Fruit fly (Drosophila melanogaster) whole organism, embryonic: ENCODE data around the gene Ice2.

ENCODE experiments used
- ATbp ChIP-seq: fragments of 200-800 bp; sonication (Bioruptor generic); optimal IDR thresholded peaks from 2 replicates; lab custom pipeline; 2017; ENCODE audit warnings: missing biosample characterization, mild to moderate bottlenecking, missing genetic modification characterization, missing genetic modification reagents
- Aef1 ChIP-seq: fragments of 200-800 bp; sonication (Bioruptor generic); IDR thresholded peaks from 3 replicates; pipeline ENCODE4 v1.3.6; 2022; ENCODE audit warnings: missing biosample characterization, missing genetic modification characterization
- BtbVII ChIP-seq: fragments of 200-800 bp; sonication (Bioruptor generic); optimal IDR thresholded peaks from 3 replicates; lab custom pipeline; 2017; ENCODE audit warnings: missing biosample characterization, mild to moderate bottlenecking, missing genetic modification characterization
- CG12236 ChIP-seq: fragments of 200-800 bp; sonication (Bioruptor generic); optimal IDR thresholded peaks from 2 replicates; lab custom pipeline; 2016; ENCODE audit warnings: missing biosample characterization, missing genetic modification characterization
- CG14014 ChIP-seq: fragments of 200-800 bp; sonication (Bioruptor generic); IDR thresholded peaks from 2 replicates; pipeline ENCODE4 v1.3.6; 2022; ENCODE audit warnings: missing biosample characterization, missing genetic modification characterization
- CG14710 ChIP-seq: fragments of 200-800 bp; sonication (Bioruptor generic); optimal IDR thresholded peaks from 3 replicates; lab custom pipeline; 2019; ENCODE audit warnings: missing biosample characterization, mild to moderate bottlenecking, missing genetic modification characterization, moderate library complexity
- CG1647 ChIP-seq: fragments of 200-800 bp; sonication (Bioruptor generic); optimal IDR thresholded peaks from 3 replicates; lab custom pipeline; 2016; ENCODE audit warnings: missing biosample characterization, missing genetic modification characterization
- CG16813 ChIP-seq: fragments of 200-800 bp; sonication (Bioruptor generic); IDR thresholded peaks from 3 replicates; pipeline ENCODE4 v1.3.6; 2022; ENCODE audit warnings: missing biosample characterization, missing genetic modification characterization; ENCODE audit not compliant: partially characterized antibody
- CG17802 ChIP-seq: fragments of 200-800 bp; sonication (Bioruptor generic); optimal IDR thresholded peaks from 2 replicates; lab custom pipeline; 2018; ENCODE audit warnings: missing biosample characterization, mild to moderate bottlenecking, missing genetic modification characterization, moderate library complexity
- CG17829 ChIP-seq: fragments of 200-800 bp; optimal IDR thresholded peaks from 2 replicates; lab custom pipeline; 2019; ENCODE audit warnings: missing biosample characterization, mild to moderate bottlenecking, missing genetic modification characterization, moderate library complexity
- CG1792 ChIP-seq: fragments of 200-800 bp; sonication (Bioruptor generic); optimal IDR thresholded peaks from 2 replicates; lab custom pipeline; 2016; ENCODE audit warnings: missing biosample characterization, missing genetic modification characterization
- CG18599 ChIP-seq: fragments of 200-800 bp; sonication (Bioruptor generic); optimal IDR thresholded peaks from 3 replicates; lab custom pipeline; 2017; ENCODE audit warnings: missing biosample characterization, missing genetic modification characterization, mild to moderate bottlenecking, moderate library complexity, missing genetic modification reagents
- CG30431 ChIP-seq: fragments of 200-800 bp; sonication (Bioruptor generic); optimal IDR thresholded peaks from 2 replicates; lab custom pipeline; 2017; ENCODE audit warnings: missing biosample characterization, missing genetic modification characterization
- CG32767 ChIP-seq: fragments of 200-800 bp; sonication (Bioruptor generic); IDR thresholded peaks from 2 replicates; pipeline ENCODE4 v1.3.6; 2022; ENCODE audit warnings: missing biosample characterization, missing genetic modification characterization
- CG7786 ChIP-seq: fragments of 200-800 bp; sonication (Bioruptor generic); optimal IDR thresholded peaks from 2 replicates; lab custom pipeline; 2016; ENCODE audit warnings: missing biosample characterization, missing genetic modification characterization
- CG7928 ChIP-seq: fragments of 200-800 bp; sonication (Bioruptor generic); optimal IDR thresholded peaks from 2 replicates; lab custom pipeline; 2017; ENCODE audit warnings: missing biosample characterization, mild to moderate bottlenecking, missing genetic modification characterization
- CG7987 ChIP-seq: fragments of 200-800 bp; sonication (Bioruptor generic); optimal IDR thresholded peaks from 2 replicates; lab custom pipeline; 2018; ENCODE audit warnings: missing biosample characterization, mild to moderate bottlenecking, missing genetic modification characterization, moderate library complexity
- CkIIα-i1 ChIP-seq: fragments of 200-800 bp; sonication (Bioruptor generic); IDR thresholded peaks from 2 replicates; pipeline ENCODE4 v1.3.6; 2022; ENCODE audit warnings: missing biosample characterization, missing genetic modification characterization
- CrebB ChIP-seq: fragments of 200-800 bp; sonication (Bioruptor generic); optimal IDR thresholded peaks from 3 replicates; lab custom pipeline; 2018; ENCODE audit warnings: missing biosample characterization, mild to moderate bottlenecking, missing genetic modification characterization
- Dek ChIP-seq: fragments of 200-800 bp; sonication (Bioruptor generic); optimal IDR thresholded peaks from 3 replicates; lab custom pipeline; 2019; ENCODE audit warnings: missing biosample characterization, mild to moderate bottlenecking, missing genetic modification characterization, moderate library complexity
- Dfd ChIP-seq, 2 experiments: fragments of >200 bp; optimal IDR thresholded peaks; 2 replicates each; lab custom pipeline; 2017; ENCODE audit warnings: missing biosample characterization in 2 of 2, missing genetic modification characterization in 2 of 2
- Doc2 ChIP-seq: fragments of 200-800 bp; sonication (Bioruptor generic); IDR thresholded peaks from 2 replicates; pipeline ENCODE4 v1.3.6; 2022; ENCODE audit warnings: missing biosample characterization, missing genetic modification characterization
- E2f1 ChIP-seq: fragments of 200-800 bp; sonication (Bioruptor generic); IDR thresholded peaks from 2 replicates; pipeline ENCODE4 v1.3.6; 2022; ENCODE audit warnings: missing biosample characterization, missing genetic modification characterization
- Elba2 ChIP-seq: fragments of 200-800 bp; sonication (Bioruptor generic); optimal IDR thresholded peaks from 3 replicates; lab custom pipeline; 2016; ENCODE audit warnings: missing biosample characterization, missing genetic modification characterization
- Fer1 ChIP-seq: fragments of 200-800 bp; sonication (Bioruptor generic); optimal IDR thresholded peaks from 2 replicates; lab custom pipeline; 2017; ENCODE audit warnings: missing biosample characterization, mild to moderate bottlenecking, missing genetic modification characterization
- Gug ChIP-seq: fragments of 200-800 bp; sonication (Bioruptor generic); IDR thresholded peaks from 4 replicates; pipeline ENCODE4 v1.3.6; 2022; ENCODE audit warnings: missing biosample characterization, missing genetic modification characterization
- HLH54F ChIP-seq: fragments of 200-800 bp; sonication (Bioruptor generic); optimal IDR thresholded peaks from 3 replicates; lab custom pipeline; 2016; ENCODE audit warnings: missing biosample characterization, missing genetic modification characterization
- HmgZ ChIP-seq: fragments of 200-800 bp; sonication (Bioruptor generic); optimal IDR thresholded peaks from 2 replicates; lab custom pipeline; 2018; ENCODE audit warnings: missing biosample characterization, mild to moderate bottlenecking, missing genetic modification characterization
- Hr51 ChIP-seq, 2 experiments: fragments of 200-800 bp; sonication (Bioruptor generic); optimal IDR thresholded peaks; 2 replicates in 1 of 2; 3 replicates in 1 of 2; lab custom pipeline; 2016 to 2018; ENCODE audit warnings: missing biosample characterization in 2 of 2, missing genetic modification characterization in 2 of 2, mild to moderate bottlenecking in 1 of 2, moderate library complexity in 1 of 2
- MTF-1 ChIP-seq: fragments of 200-800 bp; sonication (Bioruptor generic); optimal IDR thresholded peaks from 2 replicates; lab custom pipeline; 2018; ENCODE audit warnings: missing biosample characterization, mild to moderate bottlenecking, missing genetic modification characterization, borderline replicate concordance
- Optix ChIP-seq: fragments of 200-800 bp; sonication (Bioruptor generic); IDR thresholded peaks from 3 replicates; pipeline ENCODE4 v1.3.6; 2022; ENCODE audit warnings: missing biosample characterization, missing genetic modification characterization
- Scr ChIP-seq: fragments of 200-800 bp; sonication (Bioruptor generic); IDR thresholded peaks from 2 replicates; pipeline ENCODE4 v1.3.6; 2022; ENCODE audit warnings: missing biosample characterization, missing genetic modification characterization; ENCODE audit not compliant: partially characterized antibody
- bbx ChIP-seq: fragments of 200-800 bp; sonication (Bioruptor generic); IDR thresholded peaks from 2 replicates; pipeline ENCODE4 v1.3.6; 2022; ENCODE audit warnings: missing biosample characterization, missing genetic modification characterization; ENCODE audit not compliant: partially characterized antibody
- croc ChIP-seq: fragments of 200-800 bp; sonication (Bioruptor generic); conservative IDR thresholded peaks from 3 replicates; pipeline ENCODE4 v1.3.6; 2022; ENCODE audit warnings: missing biosample characterization, missing genetic modification characterization
- dimm ChIP-seq: fragments of 200-800 bp; sonication (Bioruptor generic); IDR thresholded peaks from 2 replicates; pipeline ENCODE4 v1.3.6; 2022; ENCODE audit warnings: missing biosample characterization, missing genetic modification characterization
- disco-r ChIP-seq: fragments of 200-800 bp; sonication (Bioruptor generic); optimal IDR thresholded peaks from 2 replicates; lab custom pipeline; 2016; ENCODE audit warnings: missing biosample characterization, missing genetic modification characterization
- esg ChIP-seq: fragments of 200-800 bp; sonication (Bioruptor generic); conservative IDR thresholded peaks from 2 replicates; pipeline ENCODE4 v1.3.6; 2022; ENCODE audit warnings: missing biosample characterization, missing genetic modification characterization
- exex ChIP-seq: fragments of 200-800 bp; sonication (Bioruptor generic); optimal IDR thresholded peaks from 4 replicates; lab custom pipeline; 2018; ENCODE audit warnings: missing biosample characterization, mild to moderate bottlenecking, missing genetic modification characterization, moderate library complexity
- fd64A ChIP-seq: fragments of 200-800 bp; sonication (Bioruptor generic); optimal IDR thresholded peaks from 3 replicates; lab custom pipeline; 2018; ENCODE audit warnings: missing biosample characterization, mild to moderate bottlenecking, missing genetic modification characterization
- fd96Cb ChIP-seq: fragments of 200-800 bp; sonication (Bioruptor generic); optimal IDR thresholded peaks from 2 replicates; lab custom pipeline; 2018; ENCODE audit warnings: missing biosample characterization, mild to moderate bottlenecking, missing genetic modification characterization, moderate library complexity
- fru ChIP-seq: fragments of >200 bp; optimal IDR thresholded peaks from 2 replicates; lab custom pipeline; 2017
- gsb-n ChIP-seq: fragments of 200-800 bp; sonication (Bioruptor generic); optimal IDR thresholded peaks from 3 replicates; lab custom pipeline; 2018; ENCODE audit warnings: missing biosample characterization, mild to moderate bottlenecking, missing genetic modification characterization
- jigr1 ChIP-seq: fragments of 200-800 bp; sonication (Bioruptor generic); IDR thresholded peaks from 3 replicates; pipeline ENCODE4 v1.3.6; 2022; ENCODE audit warnings: missing biosample characterization, missing genetic modification characterization
- pan ChIP-seq, 4 experiments: fragments of >200 bp in 3 of 4; fragments of 200-800 bp in 1 of 4; sonication (Bioruptor generic) in 1 of 4; optimal IDR thresholded peaks in 3 of 4; IDR thresholded peaks in 1 of 4; 2 replicates each; pipeline versions ENCODE4 v1.3.6 to Lab custom; 2017 to 2022; ENCODE audit warnings: missing biosample characterization in 2 of 4, missing genetic modification characterization in 2 of 4, mixed read lengths in 1 of 4
- salm ChIP-seq: fragments of 200-800 bp; sonication (Bioruptor generic); optimal IDR thresholded peaks from 2 replicates; lab custom pipeline; 2018; ENCODE audit warnings: missing biosample characterization, mild to moderate bottlenecking, missing genetic modification characterization
- shn ChIP-seq: fragments of 200-800 bp; sonication (Bioruptor generic); optimal IDR thresholded peaks from 3 replicates; lab custom pipeline; 2016; ENCODE audit warnings: missing biosample characterization, missing genetic modification characterization
- sim ChIP-seq: fragments of 200-800 bp; sonication (Bioruptor generic); IDR thresholded peaks from 2 replicates; pipeline ENCODE4 v1.3.6; 2022; ENCODE audit warnings: missing biosample characterization, missing genetic modification characterization
- zfh2 ChIP-seq: fragments of 200-800 bp; sonication (Bioruptor generic); optimal IDR thresholded peaks from 2 replicates; lab custom pipeline; 2016; ENCODE audit warnings: missing biosample characterization, missing genetic modification characterization

Ice2 gene

DNA sequence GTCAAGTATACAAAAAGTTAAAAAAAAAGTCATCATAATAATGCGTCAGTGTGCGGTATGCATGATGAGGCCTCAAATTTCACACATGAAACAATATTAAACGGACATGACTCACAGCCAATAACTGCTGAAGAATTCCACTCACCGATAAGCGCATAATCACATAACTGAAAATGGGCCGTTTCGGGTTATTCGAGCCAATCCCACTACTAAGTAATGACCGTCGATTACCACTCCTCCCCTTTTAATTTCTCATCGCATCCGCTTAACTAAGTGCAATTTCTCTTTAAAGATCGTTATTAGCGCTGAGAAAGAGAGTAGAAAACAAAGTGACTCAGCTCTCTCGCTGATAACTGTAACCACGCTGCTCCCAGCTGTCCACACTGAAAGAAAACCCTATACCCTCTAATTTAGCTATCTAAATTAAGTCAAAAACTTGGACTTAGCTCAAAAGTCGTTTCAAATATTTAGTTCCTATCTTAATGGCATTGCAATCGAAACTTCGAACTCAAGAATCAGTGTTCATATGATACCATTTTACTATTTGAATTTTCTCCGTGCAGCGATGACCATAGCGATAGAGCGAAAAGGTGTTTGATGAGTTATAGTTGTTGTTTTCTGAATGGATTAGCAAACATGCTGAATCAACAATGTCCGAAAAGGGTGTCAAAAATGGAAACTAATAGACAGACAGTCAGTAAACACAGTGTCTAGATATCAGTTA, 17.1 kb upstream of the Ice2 start (continued):
- no peak for TF ChIP-seq pan (optimal IDR thresholded peaks at IDR 0.05; lab: Kevin White, UChicago)
- TF ChIP-seq pan (GFP tag; optimal IDR thresholded peaks at IDR 0.05 in 1 of 2, IDR thresholded peaks at IDR 0.05 in 1 of 2): peak in 1 of 2 experiments; percentile 91
- TF ChIP-seq fru: no peak
- TF ChIP-seq CG16813 (GFP tag; lab: Robert Waterston, UW): no peak
- peak; percentile 92 for TF ChIP-seq CG18599 (GFP tag; lab: Kevin White, UChicago)
- TF ChIP-seq sim (GFP tag; lab: Robert Waterston, UW): peak; percentile 65; the same call in 1 of the 2 replicates
- no peak for TF ChIP-seq Dfd (GFP tag; optimal IDR thresholded peaks at IDR 0.05; lab: Kevin White, UChicago)
- TF ChIP-seq Gug (GFP tag; lab: Robert Waterston, UW): peak; percentile 72; the same call in 3 of the 4 replicates
- TF ChIP-seq CG32767 (GFP tag; lab: Robert Waterston, UW): peak; percentile 71; the same call in 1 of the 2 replicates
- TF ChIP-seq CG12236 (GFP tag; lab: Kevin White, UChicago): peak; percentile 88
- TF ChIP-seq Fer1 (GFP tag; lab: Kevin White, UChicago): peak; percentile 91
- TF ChIP-seq CG1792 (GFP tag; lab: Kevin White, UChicago): peak; percentile 91
- peak; percentile 55 for TF ChIP-seq fd96Cb (tag; lab: Kevin White, UChicago)
- peak; percentile 83 for TF ChIP-seq Optix (GFP tag; lab: Robert Waterston, UW)
- TF ChIP-seq CG7928: peak; percentile 35
- TF ChIP-seq Hr51 (GFP tag; optimal IDR thresholded peaks at IDR 0.05; lab: Kevin White, UChicago): peak; percentile 89 to 91
- peak; percentile 86 for TF ChIP-seq CrebB
- peak; percentile 78 for TF ChIP-seq CG14710 (tag; lab: Kevin White, UChicago)
- TF ChIP-seq esg (GFP tag; lab: Robert Waterston, UW): peak; percentile 84
- TF ChIP-seq shn (GFP tag; lab: Kevin White, UChicago): peak; percentile 80
- peak; percentile 85 for TF ChIP-seq zfh2 (GFP tag; lab: Kevin White, UChicago)
- TF ChIP-seq Scr (GFP tag; lab: Robert Waterston, UW): no peak
- TF ChIP-seq Aef1 (GFP tag; lab: Robert Waterston, UW): peak; percentile 79
- TF ChIP-seq CG7987: peak; percentile 93
- peak; percentile 82 for TF ChIP-seq gsb-n (tag; lab: Kevin White, UChicago)
- peak; percentile 92 for TF ChIP-seq CG1647 (GFP tag; lab: Kevin White, UChicago)
- TF ChIP-seq ATbp (GFP tag; lab: Kevin White, UChicago): peak; percentile 94
- peak; percentile 86 for TF ChIP-seq Dek
- TF ChIP-seq croc (GFP tag; lab: Robert Waterston, UW): peak; percentile 78
- TF ChIP-seq CkIIα-i1 (GFP tag; lab: Robert Waterston, UW): no peak; the same call in 1 of the 2 replicates
- TF ChIP-seq jigr1: peak; percentile 46; the same call in 1 of the 3 replicates
- peak; percentile 14 for TF ChIP-seq Elba2
- TF ChIP-seq BtbVII (GFP tag; lab: Kevin White, UChicago): peak; percentile 86
- TF ChIP-seq CG30431 (GFP tag; lab: Kevin White, UChicago): peak; percentile 78
- peak; percentile 91 for TF ChIP-seq CG7786 (GFP tag; lab: Kevin White, UChicago)
- peak; percentile 69 for TF ChIP-seq dimm (GFP tag; lab: Robert Waterston, UW)
- TF ChIP-seq bbx: no peak
- TF ChIP-seq E2f1 (GFP tag; lab: Robert Waterston, UW): peak; percentile 76
- peak; percentile 78 for TF ChIP-seq exex (tag; lab: Kevin White, UChicago)
- TF ChIP-seq HmgZ (tag; lab: Kevin White, UChicago): peak; percentile 91
- peak; percentile 76 for TF ChIP-seq disco-r
- peak; percentile 87 for TF ChIP-seq CG17829 (tag; lab: Kevin White, UChicago)
- TF ChIP-seq Doc2: no peak
- peak; percentile 83 for TF ChIP-seq CG14014
- peak; percentile 88 for TF ChIP-seq fd64A (GFP tag; lab: Kevin White, UChicago)
- peak; percentile 88 for TF ChIP-seq HLH54F
- peak; percentile 75 for TF ChIP-seq CG17802 (tag; lab: Kevin White, UChicago)
- TF ChIP-seq salm (tag; lab: Kevin White, UChicago): peak; percentile 78
- TF ChIP-seq MTF-1 (GFP tag; lab: Kevin White, UChicago): peak; percentile 89
